Fruit fly (Drosophila melanogaster) whole organism, prepupa: ENCODE results near the gene CG7573.

Experiments used
- Blimp-1 ChIP-seq: fragments of 200-800 bp; sonication (Bioruptor generic); optimal IDR thresholded peaks from 3 replicates; lab custom pipeline; 2017; ENCODE audit warnings: missing biosample characterization, missing genetic modification characterization, mild to moderate bottlenecking, moderate library complexity, missing genetic modification reagents
- CG10631 ChIP-seq: fragments of 200-800 bp; sonication (Bioruptor generic); optimal IDR thresholded peaks from 2 replicates; lab custom pipeline; 2016; ENCODE audit warnings: missing biosample characterization, missing genetic modification characterization
- CG10669 ChIP-seq: fragments of 200-800 bp; sonication (Bioruptor generic); optimal IDR thresholded peaks from 3 replicates; lab custom pipeline; 2018; ENCODE audit warnings: missing biosample characterization, mild to moderate bottlenecking, missing genetic modification characterization, moderate library complexity
- CG11294 ChIP-seq: fragments of 200-800 bp; sonication (Bioruptor generic); IDR thresholded peaks from 2 replicates; pipeline ENCODE4 v1.3.6; 2022; ENCODE audit warnings: missing biosample characterization, missing genetic modification characterization
- CG11762 ChIP-seq: fragments of 200-800 bp; sonication (Bioruptor generic); optimal IDR thresholded peaks from 3 replicates; lab custom pipeline; 2016; ENCODE audit warnings: missing biosample characterization, missing genetic modification characterization; ENCODE audit not compliant: insufficient read depth
- CG11902 ChIP-seq: fragments of 200-800 bp; sonication (Bioruptor generic); optimal IDR thresholded peaks from 3 replicates; lab custom pipeline; 2016; ENCODE audit warnings: missing biosample characterization, missing genetic modification characterization
- CG15336 ChIP-seq: fragments of 200-800 bp; sonication (Bioruptor generic); IDR thresholded peaks from 2 replicates; pipeline ENCODE4 v1.3.6; 2022; ENCODE audit warnings: missing biosample characterization, missing genetic modification characterization
- CG16779 ChIP-seq: fragments of 200-800 bp; sonication (Bioruptor generic); optimal IDR thresholded peaks from 3 replicates; lab custom pipeline; 2017; ENCODE audit warnings: missing biosample characterization, mild to moderate bottlenecking, missing genetic modification characterization
- CG34406 ChIP-seq: fragments of 200-800 bp; sonication (Bioruptor generic); optimal IDR thresholded peaks from 3 replicates; lab custom pipeline; 2016; ENCODE audit warnings: missing biosample characterization, missing genetic modification characterization
- CG3919 ChIP-seq: fragments of 200-800 bp; sonication (Bioruptor generic); optimal IDR thresholded peaks from 3 replicates; lab custom pipeline; 2016; ENCODE audit warnings: missing biosample characterization, missing genetic modification characterization
- CG4318 ChIP-seq: fragments of 200-800 bp; sonication (Bioruptor generic); optimal IDR thresholded peaks from 3 replicates; lab custom pipeline; 2017; ENCODE audit warnings: missing biosample characterization, mild to moderate bottlenecking, missing genetic modification characterization
- CG6163 ChIP-seq: fragments of 200-800 bp; sonication (Bioruptor generic); IDR thresholded peaks from 3 replicates; pipeline ENCODE4 v1.3.6; 2022; ENCODE audit warnings: missing biosample characterization, missing genetic modification characterization
- CG6276 ChIP-seq: fragments of 200-800 bp; sonication (Bioruptor generic); optimal IDR thresholded peaks from 2 replicates; lab custom pipeline; 2017; ENCODE audit warnings: missing biosample characterization, mild to moderate bottlenecking, missing genetic modification characterization
- CG6792 ChIP-seq: fragments of 200-800 bp; sonication (Bioruptor generic); optimal IDR thresholded peaks from 3 replicates; lab custom pipeline; 2016; ENCODE audit warnings: missing biosample characterization, missing genetic modification characterization
- CG6854 ChIP-seq: fragments of 200-800 bp; sonication (Bioruptor generic); optimal IDR thresholded peaks from 2 replicates; lab custom pipeline; 2017; ENCODE audit warnings: missing biosample characterization, mild to moderate bottlenecking, missing genetic modification characterization
- CG8319 ChIP-seq: fragments of 200-800 bp; sonication (Bioruptor generic); optimal IDR thresholded peaks from 3 replicates; lab custom pipeline; 2016; ENCODE audit warnings: missing biosample characterization, missing genetic modification characterization
- CG8632 ChIP-seq: fragments of 200-800 bp; sonication (Bioruptor generic); optimal IDR thresholded peaks from 3 replicates; lab custom pipeline; 2016; ENCODE audit warnings: missing biosample characterization, missing genetic modification characterization
- CG9139 ChIP-seq: fragments of 200-800 bp; sonication (Bioruptor generic); optimal IDR thresholded peaks from 3 replicates; lab custom pipeline; 2017; ENCODE audit warnings: missing biosample characterization, mild to moderate bottlenecking, missing genetic modification characterization
- Eip93F ChIP-seq: fragments of 200-800 bp; sonication (Bioruptor generic); optimal IDR thresholded peaks from 2 replicates; lab custom pipeline; 2016; ENCODE audit warnings: missing biosample characterization, mild to moderate bottlenecking, missing genetic modification characterization
- Ets21C ChIP-seq: fragments of 200-800 bp; sonication (Bioruptor generic); optimal IDR thresholded peaks from 3 replicates; lab custom pipeline; 2016; ENCODE audit warnings: missing biosample characterization, missing genetic modification characterization
- Gug ChIP-seq: fragments of 200-800 bp; sonication (Bioruptor generic); IDR thresholded peaks from 2 replicates; pipeline ENCODE4 v1.3.6; 2022; ENCODE audit warnings: missing biosample characterization, missing genetic modification characterization
- Hr4 ChIP-seq: fragments of 200-800 bp; sonication (Bioruptor generic); optimal IDR thresholded peaks from 3 replicates; lab custom pipeline; 2016; ENCODE audit warnings: missing biosample characterization, missing genetic modification characterization
- Lpt ChIP-seq: fragments of 200-800 bp; sonication (Bioruptor generic); optimal IDR thresholded peaks from 3 replicates; lab custom pipeline; 2016; ENCODE audit warnings: missing biosample characterization, missing genetic modification characterization
- Met ChIP-seq: fragments of 200-800 bp; sonication (Bioruptor generic); optimal IDR thresholded peaks from 3 replicates; lab custom pipeline; 2016; ENCODE audit warnings: missing biosample characterization, missing genetic modification characterization
- OdsH ChIP-seq: fragments of 200-800 bp; sonication (Bioruptor generic); optimal IDR thresholded peaks from 3 replicates; lab custom pipeline; 2016; ENCODE audit warnings: missing biosample characterization, missing genetic modification characterization
- Sox15 ChIP-seq: fragments of 200-800 bp; sonication (Bioruptor generic); optimal IDR thresholded peaks from 3 replicates; lab custom pipeline; 2016; ENCODE audit warnings: missing biosample characterization, missing genetic modification characterization
- achi ChIP-seq: fragments of 200-800 bp; sonication (Bioruptor generic); optimal IDR thresholded peaks from 3 replicates; lab custom pipeline; 2016; ENCODE audit warnings: missing biosample characterization, missing genetic modification characterization
- dac ChIP-seq: fragments of 200-800 bp; sonication (Bioruptor generic); optimal IDR thresholded peaks from 2 replicates; lab custom pipeline; 2017; ENCODE audit warnings: missing biosample characterization, mild to moderate bottlenecking, missing genetic modification characterization
- dsx ChIP-seq: fragments of 200-800 bp; optimal IDR thresholded peaks from 3 replicates; lab custom pipeline; 2019; ENCODE audit warnings: missing biosample characterization, mild to moderate bottlenecking, missing genetic modification characterization, moderate library complexity; ENCODE audit not compliant: poor library complexity, severe bottlenecking
- eg ChIP-seq: fragments of 200-800 bp; sonication (Bioruptor generic); IDR thresholded peaks from 3 replicates; pipeline ENCODE4 v1.3.6; 2022; ENCODE audit warnings: missing biosample characterization, missing genetic modification characterization
- esn ChIP-seq: fragments of 200-800 bp; sonication (Bioruptor generic); optimal IDR thresholded peaks from 2 replicates; lab custom pipeline; 2016; ENCODE audit warnings: missing biosample characterization, mild to moderate bottlenecking, missing genetic modification characterization, moderate library complexity
- fd59A ChIP-seq: fragments of 200-800 bp; sonication (Bioruptor generic); optimal IDR thresholded peaks from 2 replicates; lab custom pipeline; 2017; ENCODE audit warnings: missing biosample characterization, mild to moderate bottlenecking, missing genetic modification characterization, missing genetic modification reagents
- fd85E ChIP-seq: fragments of 200-800 bp; sonication (Bioruptor generic); optimal IDR thresholded peaks from 3 replicates; lab custom pipeline; 2016; ENCODE audit warnings: missing biosample characterization, missing genetic modification characterization
- fkh ChIP-seq: fragments of 200-800 bp; sonication (Bioruptor generic); optimal IDR thresholded peaks from 3 replicates; lab custom pipeline; 2017; ENCODE audit warnings: missing biosample characterization, mild to moderate bottlenecking, missing genetic modification characterization, moderate library complexity
- net ChIP-seq: fragments of 200-800 bp; sonication (Bioruptor generic); optimal IDR thresholded peaks from 3 replicates; lab custom pipeline; 2016; ENCODE audit warnings: missing biosample characterization, missing genetic modification characterization
- salr ChIP-seq, 2 experiments: fragments of 200-800 bp; sonication (Bioruptor generic); optimal IDR thresholded peaks; 3 replicates each; lab custom pipeline; 2016 to 2018; ENCODE audit warnings: missing biosample characterization in 2 of 2, missing genetic modification characterization in 2 of 2, mild to moderate bottlenecking in 1 of 2
- spab ChIP-seq: fragments of 200-800 bp; sonication (Bioruptor generic); optimal IDR thresholded peaks from 2 replicates; lab custom pipeline; 2017; ENCODE audit warnings: missing biosample characterization, mild to moderate bottlenecking, missing genetic modification characterization, missing genetic modification reagents
- ss ChIP-seq, 2 experiments: fragments of 200-800 bp; sonication (Bioruptor generic); optimal IDR thresholded peaks; 2 replicates in 1 of 2; 3 replicates in 1 of 2; lab custom pipeline; 2017 to 2018; ENCODE audit warnings: mild to moderate bottlenecking in 2 of 2, missing biosample characterization in 2 of 2, missing genetic modification characterization in 2 of 2, moderate library complexity in 1 of 2
- svp ChIP-seq: fragments of 200-800 bp; sonication (Bioruptor generic); peaks from one replicate; lab custom pipeline; 2016; ENCODE audit warnings: missing biosample characterization, missing genetic modification characterization
- topi ChIP-seq: fragments of 200-800 bp; sonication (Bioruptor generic); optimal IDR thresholded peaks from 3 replicates; lab custom pipeline; 2016; ENCODE audit warnings: missing biosample characterization, missing genetic modification characterization
- vri ChIP-seq: fragments of 200-800 bp; sonication (Bioruptor generic); optimal IDR thresholded peaks from 3 replicates; lab custom pipeline; 2016; ENCODE audit warnings: missing biosample characterization, mild to moderate bottlenecking, missing genetic modification characterization

The CG7573 gene

DNA sequence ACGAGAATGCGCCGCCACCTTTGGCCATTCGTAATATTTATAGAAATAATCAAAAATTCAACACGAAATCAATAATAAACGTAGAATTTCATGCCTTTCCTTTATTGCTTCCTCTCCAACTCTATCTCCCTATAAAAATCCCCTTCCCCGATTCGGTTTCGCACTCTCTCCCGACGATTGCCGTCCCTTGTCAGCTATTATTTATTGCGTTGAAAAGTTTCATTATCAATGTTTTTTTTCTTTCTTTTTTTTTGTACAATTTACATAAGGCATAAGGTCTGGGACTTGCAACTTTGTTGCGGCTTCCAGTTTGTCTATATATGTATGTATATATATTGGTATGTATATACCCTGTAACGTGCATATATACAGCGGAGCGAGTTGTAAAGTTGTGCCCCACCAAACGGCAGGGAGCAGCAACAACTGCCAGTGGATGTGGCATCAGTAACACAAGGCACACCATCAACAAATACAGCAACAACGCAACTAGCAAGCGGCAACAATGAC is 32.2 kb upstream of the CG7573 start:
- TF ChIP-seq svp (GFP tag; lab: Kevin White, UChicago) = peak; percentile 75
- TF ChIP-seq CG15336 (GFP tag; lab: Robert Waterston, UW) = peak; percentile 17; the same call in 1 of the 2 replicates
- no peak for TF ChIP-seq Lpt
- no peak for TF ChIP-seq CG11294 (GFP tag; lab: Robert Waterston, UW)
- TF ChIP-seq CG10669 = no peak
- no peak for TF ChIP-seq esn (GFP tag; lab: Kevin White, UChicago)
- no peak for TF ChIP-seq Sox15 (GFP tag; lab: Kevin White, UChicago)
- no peak for TF ChIP-seq Blimp-1 (GFP tag; lab: Kevin White, UChicago)
- no peak for TF ChIP-seq Gug (GFP tag; lab: Robert Waterston, UW)
- TF ChIP-seq fd59A (GFP tag; lab: Kevin White, UChicago) = no peak
- TF ChIP-seq topi = no peak
- no peak for TF ChIP-seq CG6854 (GFP tag; lab: Kevin White, UChicago)
- no peak for TF ChIP-seq OdsH
- TF ChIP-seq CG8319 = no peak
- TF ChIP-seq dac = no peak
- no peak for TF ChIP-seq CG10631
- TF ChIP-seq CG4318 (GFP tag; lab: Kevin White, UChicago) = no peak
- TF ChIP-seq dsx = peak; percentile 99
- TF ChIP-seq achi (GFP tag; lab: Kevin White, UChicago) = no peak
- peak; percentile 28; the same call in 1 of the 3 replicates for TF ChIP-seq CG6163 (GFP tag; lab: Robert Waterston, UW)
- TF ChIP-seq fkh = no peak
- no peak for TF ChIP-seq CG6792 (GFP tag; lab: Kevin White, UChicago)
- peak; percentile 0 for TF ChIP-seq CG3919 (GFP tag; lab: Kevin White, UChicago)
- no peak for TF ChIP-seq CG8632
- no peak for TF ChIP-seq net (GFP tag; lab: Kevin White, UChicago)
- no peak for TF ChIP-seq CG6276 (GFP tag; lab: Kevin White, UChicago)
- no peak for TF ChIP-seq Eip93F (GFP tag; lab: Kevin White, UChicago)
- TF ChIP-seq fd85E (GFP tag; lab: Kevin White, UChicago) = no peak
- TF ChIP-seq Ets21C (GFP tag; lab: Kevin White, UChicago) = no peak
- TF ChIP-seq eg = no peak; the same call in 2 of the 3 replicates
- TF ChIP-seq spab = no peak
- no peak for TF ChIP-seq vri
- TF ChIP-seq CG9139 (GFP tag; lab: Kevin White, UChicago) = no peak
- no peak for TF ChIP-seq salr (GFP tag; optimal IDR thresholded peaks at IDR 0.05; lab: Kevin White, UChicago)
- TF ChIP-seq Met (GFP tag; lab: Kevin White, UChicago) = no peak
- no peak for TF ChIP-seq Hr4
- TF ChIP-seq CG11902 (GFP tag; lab: Kevin White, UChicago) = no peak
- TF ChIP-seq ss (GFP tag; optimal IDR thresholded peaks at IDR 0.05; lab: Kevin White, UChicago) = peak in 1 of 2 experiments; percentile 35
- TF ChIP-seq CG11762 (GFP tag; lab: Kevin White, UChicago) = no peak
- no peak for TF ChIP-seq CG34406 (GFP tag; lab: Kevin White, UChicago)

- TF ChIP-seq svp (GFP tag; lab: Kevin White, UChicago) = no peak
- TF ChIP-seq dsx = peak; percentile 35
- no peak for TF ChIP-seq CG8632
- TF ChIP-seq ss (GFP tag; optimal IDR thresholded peaks at IDR 0.05; lab: Kevin White, UChicago) = peak in 1 of 2 experiments; percentile 14
- TF ChIP-seq CG16779 (tag; lab: Kevin White, UChicago) = peak; percentile 10
- 0 out of 3 replicates have a peak, but pooled peaks have one; percentile 27 for TF ChIP-seq CG6163 (GFP tag; lab: Robert Waterston, UW)
- TF ChIP-seq CG11294 (GFP tag; lab: Robert Waterston, UW) = no peak
- TF ChIP-seq, all 60 proteins: peak for 4
Observed at dm6 chr3L:11280574-11281135, 30.9 kb upstream of the CG7573 start.
